Worm (Caenorhabditis elegans) whole organism, L2 larva: ENCODE measurements around the gene nhr-197.

Experiments
- egl-27 ChIP-seq: sonication (generic microtip); optimal IDR thresholded peaks from 3 replicates; lab custom pipeline; 2017; ENCODE audit warnings: missing biosample characterization, missing genetic modification reagents, missing genetic modification characterization
- lin-11 ChIP-seq: fragments of 150-350 bp; sonication (generic microtip); optimal IDR thresholded peaks from 2 replicates; lab custom pipeline; 2014; ENCODE audit warnings: missing biosample characterization, missing genetic modification characterization, inconsistent platforms, mixed read lengths
- lsy-2 ChIP-seq, 2 experiments: fragments of 150-350 bp in 1 of 2; sonication (generic microtip) in 1 of 2; optimal IDR thresholded peaks; 2 replicates each; lab custom pipeline; 2014 to 2017; ENCODE audit warnings: missing biosample characterization in 2 of 2, missing genetic modification characterization in 2 of 2
- mbf-1 ChIP-seq: sonication (generic microtip); optimal IDR thresholded peaks from 2 replicates; lab custom pipeline; 2017; ENCODE audit warnings: missing biosample characterization, missing genetic modification characterization
- nhr-10 ChIP-seq: sonication (generic microtip); optimal IDR thresholded peaks from 2 replicates; lab custom pipeline; 2017; ENCODE audit warnings: missing biosample characterization, missing genetic modification characterization
- nhr-12 ChIP-seq: fragments of 150-350 bp; optimal IDR thresholded peaks from 2 replicates; lab custom pipeline; 2014; ENCODE audit warnings: missing biosample characterization, missing genetic modification characterization
- nhr-77 ChIP-seq: fragments of 150-350 bp; optimal IDR thresholded peaks from 2 replicates; lab custom pipeline; 2014; ENCODE audit warnings: missing biosample characterization, missing genetic modification characterization
- sem-4 ChIP-seq: fragments of 150-350 bp; optimal IDR thresholded peaks from 2 replicates; lab custom pipeline; 2014; ENCODE audit warnings: missing biosample characterization, missing genetic modification reagents, missing genetic modification characterization
- zag-1 ChIP-seq: fragments of 150-350 bp; optimal IDR thresholded peaks from 2 replicates; lab custom pipeline; 2014; ENCODE audit warnings: missing biosample characterization, missing genetic modification characterization

DNA sequence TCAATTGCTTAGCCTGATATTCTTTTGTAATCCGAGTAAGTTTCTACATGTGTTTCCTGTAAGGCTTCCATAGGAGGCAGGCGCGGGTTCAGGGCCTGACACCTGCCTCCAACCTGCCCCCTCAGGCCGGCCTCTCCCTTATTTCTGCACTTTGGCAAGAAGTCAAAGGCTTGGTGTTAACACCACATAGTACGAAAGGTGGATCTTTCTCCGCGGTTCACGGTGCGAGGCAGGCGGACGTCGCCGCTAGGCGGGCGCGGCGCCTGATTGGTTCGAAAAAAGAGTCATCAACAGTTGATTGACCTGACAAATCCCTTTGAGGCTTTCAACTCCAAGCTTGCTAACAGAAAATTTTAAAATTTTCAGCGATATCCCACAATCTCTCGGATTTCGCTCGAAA, 12.9 kb upstream of the nhr-197 start:
- TF ChIP-seq nhr-10 (tag; lab: Kevin White, UChicago), result no peak
- TF ChIP-seq nhr-77 (tag; lab: Kevin White, UChicago), result no peak
- no peak for TF ChIP-seq mbf-1
- TF ChIP-seq egl-27 (tag; lab: Kevin White, UChicago), result no peak
- TF ChIP-seq zag-1 (tag; lab: Kevin White, UChicago), result no peak
- TF ChIP-seq sem-4 (tag; lab: Kevin White, UChicago), result no peak
- no peak for TF ChIP-seq lin-11 (tag; lab: Kevin White, UChicago)
- no peak for TF ChIP-seq lsy-2 (tag; optimal IDR thresholded peaks at IDR 0.05; lab: Kevin White, UChicago)
- no peak for TF ChIP-seq nhr-12 (tag; lab: Kevin White, UChicago)
